ENCODE assay signal across 2 worm cellular contexts in the genomic region with DNA sequence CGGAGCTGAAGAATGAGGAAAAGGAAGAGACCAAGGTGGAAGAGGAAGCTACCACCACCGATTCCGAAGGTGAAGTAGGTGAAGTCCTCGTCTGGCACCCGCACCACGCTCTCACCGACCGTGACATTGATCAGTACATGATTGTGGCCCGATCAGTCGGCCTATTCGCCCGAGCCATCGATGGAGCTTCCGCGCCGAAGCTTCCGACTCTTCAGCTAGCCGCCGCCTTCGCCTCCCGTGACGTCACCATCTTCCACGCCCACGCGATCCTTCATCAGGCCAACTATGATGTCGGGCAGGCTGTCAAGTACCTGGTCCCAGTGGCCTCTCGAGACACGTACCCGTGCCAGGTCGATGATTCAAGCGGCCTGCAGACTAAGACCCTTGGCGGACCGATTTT.
TF ChIP-seq lines count a peak whose summit lies in the region.

No protein-coding gene starts in this region.

TF ChIP-seq in whole organism, L4 larva, 104 proteins besides CTCF, POLR2A, EP300 and RAD21:
- TF ChIP-seq dve-1 (tag; optimal IDR thresholded peaks at IDR 0.05; lab: Kevin White, UChicago; ENCODE audit: insufficient read depth) = no peak
- no peak for TF ChIP-seq skn-1 (tag; optimal IDR thresholded peaks at IDR 0.05; lab: Kevin White, UChicago)
- TF ChIP-seq snpc-1.2 (GFP tag; IDR thresholded peaks at IDR 0.05; lab: Robert Waterston, UW) = no peak
- TF ChIP-seq set-16 (GFP tag; IDR thresholded peaks at IDR 0.05; lab: Robert Waterston, UW) = peak; percentile 83
- peak; percentile 70 for TF ChIP-seq aha-1 (tag; lab: Kevin White, UChicago)
- no peak for TF ChIP-seq lir-3 (tag; optimal IDR thresholded peaks at IDR 0.05; lab: Kevin White, UChicago)

TF ChIP-seq in whole organism, young adult, 124 proteins besides CTCF, POLR2A, EP300 and RAD21:
- no peak for TF ChIP-seq madf-8 (GFP tag; conservative IDR thresholded peaks at IDR 0.05; lab: Robert Waterston, UW)
- 0 out of 2 replicates have a peak, but pooled peaks have one; percentile 10 for TF ChIP-seq zfh-2 (GFP tag; conservative IDR thresholded peaks at IDR 0.05; lab: Robert Waterston, UW)
- TF ChIP-seq mes-4 (tag; optimal IDR thresholded peaks at IDR 0.05; lab: Kevin White, UChicago) = no peak
- TF ChIP-seq egrh-3 (GFP tag; IDR thresholded peaks at IDR 0.05; lab: Robert Waterston, UW) = peak; percentile 64; the same call in 1 of the 2 replicates
- TF ChIP-seq nfyb-1 (GFP tag; IDR thresholded peaks at IDR 0.05; lab: Robert Waterston, UW) = 0 out of 2 replicates have a peak, but pooled peaks have one; percentile 27
- no peak for TF ChIP-seq hlh-12 (tag; optimal IDR thresholded peaks at IDR 0.05; lab: Kevin White, UChicago)
- no peak for TF ChIP-seq lin-40 (tag; optimal IDR thresholded peaks at IDR 0.05; lab: Kevin White, UChicago)
- no peak for TF ChIP-seq madf-3 (GFP tag; IDR thresholded peaks at IDR 0.05; lab: Robert Waterston, UW)
